Fruit fly (Drosophila melanogaster) S2 (cell line): Measurements from ENCODE around the gene CG2147.

Experiments used
- CG8478 ChIP-seq: fragments of >200 bp; optimal IDR thresholded peaks from 2 replicates; lab custom pipeline; 2018
- CTCF ChIP-seq, 2 experiments: fragments of >200 bp; optimal IDR thresholded peaks; 2 replicates each; lab custom pipeline; 2018

- TF ChIP-seq CG8478 (lab: Kevin White, UChicago) (no peak), CTCF (optimal IDR thresholded peaks at IDR 0.05; lab: Kevin White, UChicago) (no peak)
These were observed 31.0 kb downstream of the CG2147 start, which contains the start of gene Corp for dm6 chrX:8271363-8272061.
